Fruit fly (Drosophila melanogaster) whole organism, prepupa: ENCODE results near the gene CG7091.

Experiments used
- Lpt ChIP-seq: fragments of 200-800 bp; sonication (Bioruptor generic); optimal IDR thresholded peaks from 3 replicates; lab custom pipeline; 2016; ENCODE audit warnings: missing biosample characterization, missing genetic modification characterization
- acj6 ChIP-seq: fragments of 200-800 bp; sonication (Bioruptor generic); optimal IDR thresholded peaks from 3 replicates; lab custom pipeline; 2016; ENCODE audit warnings: missing biosample characterization, missing genetic modification characterization
- ss ChIP-seq, 2 experiments: fragments of 200-800 bp; sonication (Bioruptor generic); optimal IDR thresholded peaks; 2 replicates in 1 of 2; 3 replicates in 1 of 2; lab custom pipeline; 2017 to 2018; ENCODE audit warnings: mild to moderate bottlenecking in 2 of 2, missing biosample characterization in 2 of 2, missing genetic modification characterization in 2 of 2, moderate library complexity in 1 of 2

dm6 chr3R:12985828-12986530, 8.2 kb downstream of the CG7091 start, which contains the start of gene CG31342:
- TF ChIP-seq Lpt (GFP tag; lab: Kevin White, UChicago) (no peak), ss (GFP tag; optimal IDR thresholded peaks at IDR 0.05; lab: Kevin White, UChicago) (no peak), acj6 (GFP tag; lab: Kevin White, UChicago) (no peak)
